Fruit fly (Drosophila melanogaster) whole organism, embryonic: Measurements from ENCODE around the gene CG8814.

Experiments used
- CG10431 ChIP-seq: fragments of 200-800 bp; sonication (Bioruptor generic); optimal IDR thresholded peaks from 3 replicates; lab custom pipeline; 2018; ENCODE audit warnings: missing biosample characterization, mild to moderate bottlenecking, missing genetic modification characterization
- CG11560 ChIP-seq: fragments of 200-800 bp; sonication (Bioruptor generic); IDR thresholded peaks from 3 replicates; pipeline ENCODE4 v1.3.6; 2022; ENCODE audit warnings: missing biosample characterization, missing genetic modification characterization
- CG12104 ChIP-seq: fragments of 200-800 bp; sonication (Bioruptor generic); optimal IDR thresholded peaks from 3 replicates; lab custom pipeline; 2016; ENCODE audit warnings: missing biosample characterization, missing genetic modification characterization
- CG17802 ChIP-seq: fragments of 200-800 bp; sonication (Bioruptor generic); optimal IDR thresholded peaks from 2 replicates; lab custom pipeline; 2018; ENCODE audit warnings: missing biosample characterization, mild to moderate bottlenecking, missing genetic modification characterization, moderate library complexity
- CG2199 ChIP-seq: fragments of 200-800 bp; sonication (Bioruptor generic); IDR thresholded peaks from 3 replicates; pipeline ENCODE4 v1.3.6; 2022; ENCODE audit warnings: missing biosample characterization, missing genetic modification characterization
- CG3726 ChIP-seq: fragments of 200-800 bp; sonication (Bioruptor generic); IDR thresholded peaks from 3 replicates; pipeline ENCODE4, ENCODE4 v1.3.6; 2022; ENCODE audit warnings: missing biosample characterization, missing genetic modification characterization
- CG3995 ChIP-seq: fragments of 200-800 bp; sonication (Bioruptor generic); optimal IDR thresholded peaks from 3 replicates; lab custom pipeline; 2016; ENCODE audit warnings: missing biosample characterization, missing genetic modification characterization
- CG42726 ChIP-seq: fragments of 200-800 bp; sonication (Bioruptor generic); IDR thresholded peaks from 2 replicates; pipeline ENCODE4 v1.3.6; 2022; ENCODE audit warnings: missing biosample characterization, missing genetic modification characterization; ENCODE audit not compliant: partially characterized antibody
- CG6272 ChIP-seq: fragments of 200-800 bp; sonication (Bioruptor generic); IDR thresholded peaks from 2 replicates; pipeline ENCODE4 v1.3.6; 2022; ENCODE audit warnings: missing biosample characterization, missing genetic modification characterization
- CG6683 ChIP-seq: fragments of 200-800 bp; sonication (Bioruptor generic); optimal IDR thresholded peaks from 2 replicates; lab custom pipeline; 2017; ENCODE audit warnings: missing biosample characterization, mild to moderate bottlenecking, missing genetic modification characterization, missing genetic modification reagents
- CG7556 ChIP-seq: fragments of 200-800 bp; sonication (Bioruptor generic); optimal IDR thresholded peaks from 2 replicates; lab custom pipeline; 2017; ENCODE audit warnings: missing biosample characterization, mild to moderate bottlenecking, missing genetic modification characterization
- D ChIP-seq, 2 experiments: fragments of 200-800 bp in 1 of 2; fragments of >200 bp in 1 of 2; sonication (Bioruptor generic) in 1 of 2; optimal IDR thresholded peaks; 2 replicates in 1 of 2; 3 replicates in 1 of 2; lab custom pipeline; 2017; ENCODE audit warnings: mild to moderate bottlenecking in 1 of 2, missing biosample characterization in 1 of 2, missing genetic modification characterization in 1 of 2, missing genetic modification reagents in 1 of 2
- Dad ChIP-seq: fragments of 200-800 bp; sonication (Bioruptor generic); optimal IDR thresholded peaks from 3 replicates; lab custom pipeline; 2016; ENCODE audit warnings: missing biosample characterization, missing genetic modification characterization
- Dll ChIP-seq: fragments of 200-800 bp; sonication (Bioruptor generic); IDR thresholded peaks from 4 replicates; pipeline ENCODE4 v1.3.6; 2022; ENCODE audit warnings: missing biosample characterization, missing genetic modification characterization; ENCODE audit not compliant: partially characterized antibody
- Doc3 ChIP-seq: fragments of 200-800 bp; sonication (Bioruptor generic); IDR thresholded peaks from 3 replicates; pipeline ENCODE4 v1.3.6; 2022; ENCODE audit warnings: missing biosample characterization, missing genetic modification characterization; ENCODE audit not compliant: partially characterized antibody
- Dp ChIP-seq: fragments of 200-800 bp; sonication (Bioruptor generic); optimal IDR thresholded peaks from 2 replicates; lab custom pipeline; 2018; ENCODE audit warnings: missing biosample characterization, mild to moderate bottlenecking, missing genetic modification characterization, moderate library complexity
- ERR ChIP-seq: fragments of 200-800 bp; sonication (Bioruptor generic); optimal IDR thresholded peaks from 2 replicates; lab custom pipeline; 2016; ENCODE audit warnings: missing biosample characterization, missing genetic modification characterization
- Fer1 ChIP-seq: fragments of 200-800 bp; sonication (Bioruptor generic); optimal IDR thresholded peaks from 2 replicates; lab custom pipeline; 2017; ENCODE audit warnings: missing biosample characterization, mild to moderate bottlenecking, missing genetic modification characterization
- H2.0 ChIP-seq: fragments of 200-800 bp; sonication (Bioruptor generic); IDR thresholded peaks from 2 replicates; pipeline ENCODE4 v1.3.6; 2022; ENCODE audit warnings: missing biosample characterization, missing genetic modification characterization
- Hmr ChIP-seq: fragments of 200-800 bp; sonication (Bioruptor generic); optimal IDR thresholded peaks from 3 replicates; lab custom pipeline; 2017; ENCODE audit warnings: mild to moderate bottlenecking, missing biosample characterization, missing genetic modification reagents, missing genetic modification characterization
- Hmx ChIP-seq: fragments of 200-800 bp; sonication (Bioruptor generic); optimal IDR thresholded peaks from 2 replicates; lab custom pipeline; 2016; ENCODE audit warnings: missing biosample characterization, missing genetic modification characterization
- Hr78 ChIP-seq, 2 experiments: fragments of 200-800 bp in 1 of 2; fragments of >200 bp in 1 of 2; sonication (Bioruptor generic) in 1 of 2; optimal IDR thresholded peaks; 2 replicates each; lab custom pipeline; 2017 to 2019; ENCODE audit warnings: missing biosample characterization in 2 of 2, missing genetic modification characterization in 2 of 2, mild to moderate bottlenecking in 1 of 2, moderate library complexity in 1 of 2
- Nf-YB ChIP-seq: fragments of 200-800 bp; sonication (Bioruptor generic); optimal IDR thresholded peaks from 3 replicates; lab custom pipeline; 2019; ENCODE audit warnings: missing biosample characterization, mild to moderate bottlenecking, missing genetic modification characterization, moderate library complexity
- Nf-YC ChIP-seq: fragments of 200-800 bp; optimal IDR thresholded peaks from 3 replicates; lab custom pipeline; 2019; ENCODE audit warnings: missing biosample characterization, mild to moderate bottlenecking, missing genetic modification characterization, moderate library complexity
- Sox102F ChIP-seq: fragments of 200-800 bp; sonication (Bioruptor generic); optimal IDR thresholded peaks from 2 replicates; lab custom pipeline; 2018; ENCODE audit warnings: missing biosample characterization, mild to moderate bottlenecking, missing genetic modification characterization, moderate library complexity
- Sry-δ ChIP-seq: fragments of 200-800 bp; sonication (Bioruptor generic); optimal IDR thresholded peaks from 2 replicates; lab custom pipeline; 2016; ENCODE audit warnings: missing biosample characterization, missing genetic modification characterization
- aop ChIP-seq: fragments of 200-800 bp; sonication (Bioruptor generic); IDR thresholded peaks from 2 replicates; pipeline ENCODE4 v1.3.6; 2022; ENCODE audit warnings: missing biosample characterization, missing genetic modification characterization
- ap ChIP-seq: fragments of 200-800 bp; sonication (Bioruptor generic); IDR thresholded peaks from 2 replicates; pipeline ENCODE4 v1.3.6; 2022; ENCODE audit warnings: missing biosample characterization, missing genetic modification characterization
- ara ChIP-seq: fragments of 200-800 bp; sonication (Bioruptor generic); IDR thresholded peaks from 2 replicates; pipeline ENCODE4 v1.3.6; 2022; ENCODE audit warnings: missing biosample characterization, missing genetic modification characterization
- cad ChIP-seq: fragments of >200 bp; optimal IDR thresholded peaks from 2 replicates; lab custom pipeline; 2017; ENCODE audit warnings: missing biosample characterization, missing genetic modification characterization
- cas ChIP-seq: fragments of 200-800 bp; sonication (Bioruptor generic); IDR thresholded peaks from 2 replicates; pipeline ENCODE4 v1.3.6; 2022; ENCODE audit warnings: missing biosample characterization, missing genetic modification characterization
- cato ChIP-seq: fragments of 200-800 bp; sonication (Bioruptor generic); optimal IDR thresholded peaks from 2 replicates; lab custom pipeline; 2016; ENCODE audit warnings: missing biosample characterization, missing genetic modification characterization, borderline replicate concordance
- chif ChIP-seq, 2 experiments: fragments of 200-800 bp; sonication (Bioruptor generic); optimal IDR thresholded peaks; 3 replicates each; lab custom pipeline; 2016; ENCODE audit warnings: missing biosample characterization in 2 of 2, missing genetic modification characterization in 2 of 2
- crc ChIP-seq: fragments of 200-800 bp; sonication (Bioruptor generic); optimal IDR thresholded peaks from 2 replicates; lab custom pipeline; 2016; ENCODE audit warnings: missing biosample characterization, missing genetic modification characterization
- dati ChIP-seq: fragments of 200-800 bp; sonication (Bioruptor generic); IDR thresholded peaks from 2 replicates; pipeline ENCODE4 v1.3.6; 2022; ENCODE audit warnings: missing biosample characterization, missing genetic modification characterization
- dimm ChIP-seq: fragments of 200-800 bp; sonication (Bioruptor generic); IDR thresholded peaks from 2 replicates; pipeline ENCODE4 v1.3.6; 2022; ENCODE audit warnings: missing biosample characterization, missing genetic modification characterization
- ems ChIP-seq: fragments of 200-800 bp; sonication (Bioruptor generic); optimal IDR thresholded peaks from 3 replicates; lab custom pipeline; 2016; ENCODE audit warnings: missing biosample characterization, missing genetic modification characterization
- fd3F ChIP-seq: fragments of 200-800 bp; sonication (Bioruptor generic); optimal IDR thresholded peaks from 2 replicates; lab custom pipeline; 2018; ENCODE audit warnings: missing biosample characterization, mild to moderate bottlenecking, missing genetic modification characterization, moderate library complexity
- gt ChIP-seq: fragments of 200-800 bp; sonication (Bioruptor generic); IDR thresholded peaks from 2 replicates; pipeline ENCODE4 v1.3.6; 2022; ENCODE audit warnings: missing biosample characterization, missing genetic modification characterization
- hbn ChIP-seq: fragments of 200-800 bp; sonication (Bioruptor generic); IDR thresholded peaks from 2 replicates; pipeline ENCODE4 v1.3.6; 2022; ENCODE audit warnings: missing biosample characterization, missing genetic modification characterization; ENCODE audit not compliant: partially characterized antibody
- hth ChIP-seq: fragments of >200 bp; optimal IDR thresholded peaks from 2 replicates; lab custom pipeline; 2017; ENCODE audit warnings: inconsistent platforms
- jigr1 ChIP-seq: fragments of 200-800 bp; sonication (Bioruptor generic); IDR thresholded peaks from 3 replicates; pipeline ENCODE4 v1.3.6; 2022; ENCODE audit warnings: missing biosample characterization, missing genetic modification characterization
- ken ChIP-seq: fragments of 200-800 bp; sonication (Bioruptor generic); IDR thresholded peaks from 3 replicates; pipeline ENCODE4 v1.3.6; 2022; ENCODE audit warnings: missing biosample characterization, missing genetic modification characterization
- luna ChIP-seq: fragments of 200-800 bp; sonication (Bioruptor generic); optimal IDR thresholded peaks from 2 replicates; lab custom pipeline; 2016; ENCODE audit warnings: missing biosample characterization, missing genetic modification characterization
- repo ChIP-seq: fragments of 200-800 bp; sonication (Bioruptor generic); optimal IDR thresholded peaks from 2 replicates; lab custom pipeline; 2016; ENCODE audit warnings: missing biosample characterization, missing genetic modification characterization
- salm ChIP-seq: fragments of 200-800 bp; sonication (Bioruptor generic); optimal IDR thresholded peaks from 2 replicates; lab custom pipeline; 2018; ENCODE audit warnings: missing biosample characterization, mild to moderate bottlenecking, missing genetic modification characterization
- schlank ChIP-seq: fragments of 200-800 bp; sonication (Bioruptor generic); optimal IDR thresholded peaks from 2 replicates; lab custom pipeline; 2018; ENCODE audit warnings: missing biosample characterization, mild to moderate bottlenecking, missing genetic modification characterization
- sob ChIP-seq: fragments of 200-800 bp; sonication (Bioruptor generic); IDR thresholded peaks from 2 replicates; pipeline ENCODE4 v1.3.6; 2022; ENCODE audit warnings: missing biosample characterization, missing genetic modification characterization
- toy ChIP-seq: fragments of 200-800 bp; sonication (Bioruptor generic); IDR thresholded peaks from 2 replicates; pipeline ENCODE4 v1.3.6; 2022; ENCODE audit warnings: missing biosample characterization, missing genetic modification characterization
- ttk ChIP-seq: fragments of 200-800 bp; sonication (Bioruptor generic); IDR thresholded peaks from 2 replicates; pipeline ENCODE4 v2.1.2; 2022; ENCODE audit warnings: missing biosample characterization, missing genetic modification characterization
- twi ChIP-seq: fragments of 200-800 bp; optimal IDR thresholded peaks from 2 replicates; lab custom pipeline; 2019; ENCODE audit warnings: missing biosample characterization, mild to moderate bottlenecking, missing genetic modification characterization, moderate library complexity
- yki ChIP-seq: fragments of >200 bp; optimal IDR thresholded peaks from 3 replicates; lab custom pipeline; 2018

CG8814 gene

DNA sequence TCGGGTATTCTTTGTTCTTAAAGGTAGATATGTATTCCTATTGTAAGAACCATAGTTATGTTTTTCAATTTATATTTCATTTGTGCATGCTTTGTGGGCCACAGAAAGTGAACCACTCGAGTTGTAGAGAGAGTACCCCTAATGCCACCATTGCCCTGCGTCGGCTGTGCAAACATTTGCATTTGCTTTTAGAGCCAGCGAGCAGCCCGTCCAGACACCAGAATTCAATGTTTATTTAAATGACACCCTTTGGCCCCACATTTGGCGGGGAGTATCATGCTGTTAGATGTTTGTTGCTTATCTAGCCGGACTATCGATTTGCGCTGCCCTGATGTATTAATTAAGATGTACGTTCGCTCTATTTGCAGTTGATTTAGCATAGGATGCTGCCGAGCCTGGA, 10.1 kb upstream of the CG8814 start (continued):
- TF ChIP-seq cas (GFP tag; lab: Robert Waterston, UW) (no peak), dati (GFP tag; lab: Robert Waterston, UW) (no peak), Sry-δ (GFP tag; lab: Kevin White, UChicago) (no peak), H2.0 (GFP tag; lab: Robert Waterston, UW) (no peak), cad (GFP tag; lab: Kevin White, UChicago) (no peak), ara (GFP tag; lab: Robert Waterston, UW) (0 out of 2 replicates have a peak, but pooled peaks have one; percentile 34), ttk (GFP tag; lab: Robert Waterston, UW) (no peak), yki (lab: Kevin White, UChicago) (no peak), gt (GFP tag; lab: Robert Waterston, UW) (no peak), aop (GFP tag; lab: Robert Waterston, UW) (peak; percentile 11; the same call in 1 of the 2 replicates), ap (GFP tag; lab: Robert Waterston, UW) (no peak), CG12104 (GFP tag; lab: Kevin White, UChicago) (no peak), CG11560 (no peak), ken (GFP tag; lab: Robert Waterston, UW) (no peak), Sox102F (GFP tag; lab: Kevin White, UChicago) (no peak), CG3726 (GFP tag; lab: Robert Waterston, UW) (no peak), fd3F (GFP tag; lab: Kevin White, UChicago) (no peak), CG6683 (GFP tag; lab: Kevin White, UChicago) (no peak), CG2199 (GFP tag; lab: Robert Waterston, UW) (no peak), salm (no peak), Dp (GFP tag; lab: Kevin White, UChicago) (no peak), hth (lab: Kevin White, UChicago) (no peak), Fer1 (peak; percentile 8), D (optimal IDR thresholded peaks at IDR 0.05; lab: Kevin White, UChicago) (no peak), D (GFP tag; optimal IDR thresholded peaks at IDR 0.05; lab: Kevin White, UChicago) (peak; percentile 4), Nf-YC (no peak), repo (GFP tag; lab: Kevin White, UChicago) (no peak), Nf-YB (GFP tag; lab: Kevin White, UChicago) (no peak), chif (GFP tag; optimal IDR thresholded peaks at IDR 0.05; lab: Kevin White, UChicago) (no peak), Dll (no peak), CG42726 (no peak), cato (GFP tag; lab: Kevin White, UChicago) (no peak), Hmx (no peak), dimm (GFP tag; lab: Robert Waterston, UW) (no peak), ems (GFP tag; lab: Kevin White, UChicago) (no peak), schlank (tag; lab: Kevin White, UChicago) (no peak), Hr78 (GFP tag; optimal IDR thresholded peaks at IDR 0.05; lab: Kevin White, UChicago) (peak in 1 of 2 experiments; percentile 52), jigr1 (no peak), crc (no peak), CG10431 (GFP tag; lab: Kevin White, UChicago) (peak; percentile 29), luna (GFP tag; lab: Kevin White, UChicago) (no peak), toy (GFP tag; lab: Robert Waterston, UW) (no peak), CG3995 (GFP tag; lab: Kevin White, UChicago) (no peak), Hmr (GFP tag; lab: Kevin White, UChicago) (peak; percentile 20), Doc3 (GFP tag; lab: Robert Waterston, UW) (no peak), sob (GFP tag; lab: Robert Waterston, UW) (0 out of 2 replicates have a peak, but pooled peaks have one; percentile 5), ERR (GFP tag; lab: Kevin White, UChicago) (no peak), CG17802 (tag; lab: Kevin White, UChicago) (no peak), twi (tag; lab: Kevin White, UChicago) (no peak), CG6272 (GFP tag; lab: Robert Waterston, UW) (no peak), hbn (GFP tag; lab: Robert Waterston, UW) (no peak), Dad (no peak), CG7556 (peak; percentile 7)
